Worm (Caenorhabditis elegans) whole organism, late embryonic: Measurements from ENCODE around the gene T07H3.8.

ENCODE experiments used
- K09A11.1 ChIP-seq: sonication (generic microtip); optimal IDR thresholded peaks from 2 replicates; lab custom pipeline; 2017; ENCODE audit warnings: antibody characterized with exemption, mild to moderate bottlenecking, missing genetic modification characterization, missing compliant biosample characterization; ENCODE audit not compliant: insufficient read depth
- T23F11.4 ChIP-seq: fragments of 200-800 bp; sonication (Bioruptor generic); optimal IDR thresholded peaks from 2 replicates; lab custom pipeline; 2018; ENCODE audit warnings: mild to moderate bottlenecking, missing genetic modification characterization, missing compliant biosample characterization
- Y22D7AL.16 ChIP-seq: sonication (generic microtip); optimal IDR thresholded peaks from 2 replicates; lab custom pipeline; 2016; ENCODE audit warnings: missing genetic modification characterization, missing compliant biosample characterization
- ahr-1 ChIP-seq: sonication (generic microtip); optimal IDR thresholded peaks from 2 replicates; lab custom pipeline; 2016; ENCODE audit warnings: missing genetic modification characterization, missing compliant biosample characterization
- ceh-18 ChIP-seq: sonication (generic microtip); optimal IDR thresholded peaks from 2 replicates; lab custom pipeline; 2016; ENCODE audit warnings: missing genetic modification characterization, missing compliant biosample characterization
- ceh-22 ChIP-seq: sonication (generic microtip); optimal IDR thresholded peaks from 2 replicates; lab custom pipeline; 2017; ENCODE audit warnings: missing biosample characterization, missing genetic modification characterization
- ceh-30 ChIP-seq: fragments of 150-350 bp; optimal IDR thresholded peaks from 2 replicates; lab custom pipeline; 2014; ENCODE audit warnings: missing biosample characterization, missing genetic modification characterization
- ceh-45 ChIP-seq: fragments of 200-800 bp; sonication (Bioruptor generic); IDR thresholded peaks from 2 replicates; pipeline ENCODE4 v1.3.6; 2022; ENCODE audit warnings: missing genetic modification reagents, missing genetic modification characterization, missing compliant biosample characterization
- ceh-9 ChIP-seq: sonication (generic microtip); optimal IDR thresholded peaks from 2 replicates; lab custom pipeline; 2016; ENCODE audit warnings: mild to moderate bottlenecking, missing genetic modification characterization, inconsistent platforms, missing compliant biosample characterization
- che-1 ChIP-seq: sonication (generic microtip); optimal IDR thresholded peaks from 2 replicates; lab custom pipeline; 2016; ENCODE audit warnings: mild to moderate bottlenecking, missing genetic modification characterization, missing compliant biosample characterization
- eyg-1 ChIP-seq: sonication (generic microtip); optimal IDR thresholded peaks from 2 replicates; lab custom pipeline; 2016; ENCODE audit warnings: missing genotype, missing genetic modification characterization, missing compliant biosample characterization
- fax-1 ChIP-seq: sonication (generic microtip); optimal IDR thresholded peaks from 2 replicates; lab custom pipeline; 2016; ENCODE audit warnings: missing genotype, missing genetic modification characterization, missing compliant biosample characterization
- fkh-10 ChIP-seq: fragments of 150-350 bp; optimal IDR thresholded peaks from 2 replicates; lab custom pipeline; 2014; ENCODE audit warnings: missing biosample characterization, missing genetic modification reagents, missing genetic modification characterization
- fkh-6 ChIP-seq: sonication (generic microtip); optimal IDR thresholded peaks from 2 replicates; lab custom pipeline; 2016; ENCODE audit warnings: missing genetic modification characterization, missing compliant biosample characterization
- gmeb-2 ChIP-seq: sonication (generic microtip); optimal IDR thresholded peaks from 2 replicates; lab custom pipeline; 2016; ENCODE audit warnings: missing genetic modification characterization, inconsistent platforms, missing compliant biosample characterization
- hlh-15 ChIP-seq: sonication (generic microtip); optimal IDR thresholded peaks from 2 replicates; lab custom pipeline; 2016; ENCODE audit warnings: missing genetic modification characterization, missing compliant biosample characterization
- lin-11 ChIP-seq: fragments of 200-800 bp; sonication (Bioruptor generic); optimal IDR thresholded peaks from 2 replicates; lab custom pipeline; 2018; ENCODE audit warnings: mild to moderate bottlenecking, missing genetic modification characterization, missing compliant biosample characterization
- madf-2 ChIP-seq: sonication (generic microtip); optimal IDR thresholded peaks from 2 replicates; lab custom pipeline; 2017; ENCODE audit warnings: missing genetic modification characterization, missing compliant biosample characterization
- mec-3 ChIP-seq: sonication (generic microtip); optimal IDR thresholded peaks from 2 replicates; lab custom pipeline; 2016; ENCODE audit warnings: borderline replicate concordance, missing genetic modification characterization, missing compliant biosample characterization
- nhr-232 ChIP-seq: sonication (generic microtip); optimal IDR thresholded peaks from 2 replicates; lab custom pipeline; 2016; ENCODE audit warnings: missing genetic modification characterization, missing compliant biosample characterization
- npax-4 ChIP-seq: sonication (generic microtip); optimal IDR thresholded peaks from 2 replicates; lab custom pipeline; 2016; ENCODE audit warnings: missing genetic modification characterization, missing compliant biosample characterization
- odd-2 ChIP-seq: sonication (generic microtip); optimal IDR thresholded peaks from 2 replicates; lab custom pipeline; 2017; ENCODE audit warnings: antibody characterized with exemption, mild to moderate bottlenecking, missing genetic modification characterization, missing compliant biosample characterization
- pax-1 ChIP-seq: fragments of 150-350 bp; optimal IDR thresholded peaks from 2 replicates; lab custom pipeline; 2014; ENCODE audit warnings: missing biosample characterization, missing genetic modification characterization
- pha-2 ChIP-seq: sonication (generic microtip); optimal IDR thresholded peaks from 2 replicates; lab custom pipeline; 2017; ENCODE audit warnings: mild to moderate bottlenecking, missing genetic modification characterization, missing compliant biosample characterization
- pha-4 ChIP-seq: fragments of 150-350 bp; optimal IDR thresholded peaks from 2 replicates; lab custom pipeline; 2018; ENCODE audit warnings: missing biosample characterization, missing genetic modification reagents, missing genetic modification characterization
- ref-2 ChIP-seq: sonication (generic microtip); optimal IDR thresholded peaks from 2 replicates; lab custom pipeline; 2016; ENCODE audit warnings: missing genetic modification characterization, missing compliant biosample characterization
- rnt-1 ChIP-seq: sonication (generic microtip); optimal IDR thresholded peaks from 2 replicates; lab custom pipeline; 2016; ENCODE audit warnings: missing genetic modification characterization, missing compliant biosample characterization
- sox-2 ChIP-seq: fragments of 200-800 bp; sonication (Bioruptor generic); IDR thresholded peaks from 2 replicates; pipeline ENCODE4 v1.3.6; 2022; ENCODE audit warnings: missing genetic modification reagents, missing genetic modification characterization, missing compliant biosample characterization
- sox-4 ChIP-seq: sonication (generic microtip); optimal IDR thresholded peaks from 2 replicates; lab custom pipeline; 2017; ENCODE audit warnings: mild to moderate bottlenecking, missing genetic modification characterization, inconsistent platforms, missing compliant biosample characterization
- syd-9 ChIP-seq: sonication (generic microtip); optimal IDR thresholded peaks from 2 replicates; lab custom pipeline; 2016; ENCODE audit warnings: mild to moderate bottlenecking, missing genetic modification characterization, moderate library complexity, missing compliant biosample characterization
- tbx-7 ChIP-seq: sonication (generic microtip); optimal IDR thresholded peaks from 2 replicates; lab custom pipeline; 2016; ENCODE audit warnings: missing genotype, missing genetic modification characterization, missing compliant biosample characterization
- unc-3 ChIP-seq, 2 experiments: fragments of 200-800 bp in 1 of 2; sonication (Bioruptor generic) in 1 of 2; sonication (generic microtip) in 1 of 2; conservative IDR thresholded peaks in 1 of 2; optimal IDR thresholded peaks in 1 of 2; 2 replicates each; pipeline versions ENCODE4 v1.3.6 to Lab custom; 2016 to 2022; ENCODE audit warnings: missing compliant biosample characterization in 2 of 2, missing genetic modification characterization in 2 of 2, missing genetic modification reagents in 1 of 2
- unc-55 ChIP-seq: sonication (generic microtip); optimal IDR thresholded peaks from 2 replicates; lab custom pipeline; 2017; ENCODE audit warnings: missing biosample characterization, missing genetic modification reagents, missing genetic modification characterization

T07H3.8 gene

ce11 chrII:1597101-1598088 is 11.0 kb downstream of the T07H3.8 start, which contains the start of gene bath-46:
bath-46 (plus strand) TSS chrII:1597906.
- TF ChIP-seq ceh-30 (tag; lab: Kevin White, UChicago) (no peak), hlh-15 (tag; lab: Kevin White, UChicago) (no peak), unc-55 (no peak), sox-4 (no peak), pha-4 (tag; lab: Kevin White, UChicago) (no peak), npax-4 (tag; lab: Kevin White, UChicago) (no peak), fkh-6 (tag; lab: Kevin White, UChicago) (no peak), sox-2 (no peak), eyg-1 (tag; lab: Kevin White, UChicago) (no peak)

ce11 chrII:1600661-1601060 is 14.3 kb downstream of the T07H3.8 start, which contains the start of gene bath-26:
bath-26 (minus strand) TSS chrII:1600761.
- TF ChIP-seq ceh-22: no peak
- TF ChIP-seq rnt-1 (tag; lab: Kevin White, UChicago): no peak
- no peak for TF ChIP-seq K09A11.1

- TF ChIP-seq unc-3 (GFP tag; conservative IDR thresholded peaks at IDR 0.05; lab: Robert Waterston, UW): no peak
- no peak for TF ChIP-seq unc-3 (tag; optimal IDR thresholded peaks at IDR 0.05; lab: Kevin White, UChicago)
- TF ChIP-seq che-1 (tag; lab: Kevin White, UChicago): no peak
- no peak for TF ChIP-seq pha-2
- no peak for TF ChIP-seq ref-2 (tag; lab: Kevin White, UChicago)
- no peak for TF ChIP-seq T23F11.4
- TF ChIP-seq pax-1: no peak
- TF ChIP-seq mec-3 (tag; lab: Kevin White, UChicago): no peak
- no peak for TF ChIP-seq gmeb-2 (tag; lab: Kevin White, UChicago)
- no peak for TF ChIP-seq odd-2 (tag; lab: Kevin White, UChicago)
These were observed 15.1 kb downstream of the T07H3.8 start, which contains the start of gene bath-47 for ce11 chrII:1601507-1601906. bath-47 (plus strand) TSS chrII:1601811.

ce11 chrII:1603049-1603448 is 16.6 kb downstream of the T07H3.8 start:
- TF ChIP-seq syd-9 (tag; lab: Kevin White, UChicago) (no peak), nhr-232 (tag; lab: Kevin White, UChicago) (no peak), tbx-7 (no peak), lin-11 (tag; lab: Kevin White, UChicago) (no peak), Y22D7AL.16 (tag; lab: Kevin White, UChicago) (no peak), fkh-10 (GFP tag; lab: Kevin White, UChicago) (no peak), ceh-9 (no peak), ceh-18 (tag; lab: Kevin White, UChicago) (no peak), fax-1 (tag; lab: Kevin White, UChicago) (no peak), gmeb-2 (tag; lab: Kevin White, UChicago) (no peak), pha-4 (tag; lab: Kevin White, UChicago) (no peak), ceh-45 (no peak), sox-2 (no peak), mec-3 (tag; lab: Kevin White, UChicago) (no peak), ref-2 (tag; lab: Kevin White, UChicago) (no peak), ahr-1 (no peak), madf-2 (tag; lab: Kevin White, UChicago) (no peak)
